Worm (Caenorhabditis elegans) whole organism, L3 larva: ENCODE results near the gene svh-2.

Experiments used
- ZK546.5 ChIP-seq: sonication (generic microtip); optimal IDR thresholded peaks from 2 replicates; lab custom pipeline; 2017; ENCODE audit warnings: missing biosample characterization, missing genetic modification characterization
- aly-2 ChIP-seq: fragments of 150-350 bp; optimal IDR thresholded peaks from 2 replicates; lab custom pipeline; 2014; ENCODE audit warnings: missing biosample characterization, missing genetic modification characterization
- ama-1 ChIP-seq: fragments of 150-350 bp; optimal IDR thresholded peaks from 2 replicates; lab custom pipeline; 2018
- ceh-16 ChIP-seq: sonication (generic microtip); optimal IDR thresholded peaks from 2 replicates; lab custom pipeline; 2017; ENCODE audit warnings: missing biosample characterization, missing genetic modification characterization
- ceh-28 ChIP-seq: fragments of 150-350 bp; optimal IDR thresholded peaks from 2 replicates; lab custom pipeline; 2014; ENCODE audit warnings: missing biosample characterization, missing genetic modification reagents, missing genetic modification characterization
- ceh-82 ChIP-seq: fragments of 150-350 bp; optimal IDR thresholded peaks from 2 replicates; lab custom pipeline; 2014; ENCODE audit warnings: missing biosample characterization, missing genetic modification characterization
- ceh-9 ChIP-seq: sonication (generic microtip); optimal IDR thresholded peaks from 2 replicates; lab custom pipeline; 2018; ENCODE audit warnings: missing biosample characterization, missing genetic modification characterization
- egl-27 ChIP-seq: sonication (generic microtip); optimal IDR thresholded peaks from 4 replicates; lab custom pipeline; 2017; ENCODE audit warnings: missing biosample characterization, missing genetic modification reagents, missing genetic modification characterization
- elt-1 ChIP-seq: fragments of 150-350 bp; optimal IDR thresholded peaks from 2 replicates; lab custom pipeline; 2014; ENCODE audit warnings: missing biosample characterization, missing genetic modification characterization
- elt-2 ChIP-seq: sonication (generic microtip); optimal IDR thresholded peaks from 2 replicates; lab custom pipeline; 2016; ENCODE audit warnings: missing genetic modification reagents, mild to moderate bottlenecking, missing genetic modification characterization, missing compliant biosample characterization
- elt-3 ChIP-seq, 3 experiments: fragments of 150-350 bp in 1 of 3; sonication (generic microtip) in 2 of 3; optimal IDR thresholded peaks; 2 replicates in 2 of 3; 4 replicates in 1 of 3; lab custom pipeline; 2014 to 2017; ENCODE audit warnings: missing biosample characterization in 3 of 3, missing genetic modification characterization in 3 of 3
- fkh-10 ChIP-seq: sonication (generic microtip); optimal IDR thresholded peaks from 2 replicates; lab custom pipeline; 2017; ENCODE audit warnings: missing biosample characterization, missing genetic modification reagents, missing genetic modification characterization
- fkh-2 ChIP-seq: fragments of 150-350 bp; optimal IDR thresholded peaks from 2 replicates; lab custom pipeline; 2014; ENCODE audit warnings: missing biosample characterization, missing genetic modification reagents, missing genetic modification characterization
- hmg-11 ChIP-seq: sonication (generic microtip); optimal IDR thresholded peaks from 2 replicates; lab custom pipeline; 2016; ENCODE audit warnings: missing genetic modification characterization, missing compliant biosample characterization
- lin-15B ChIP-seq: fragments of 150-350 bp; optimal IDR thresholded peaks from 2 replicates; lab custom pipeline; 2014; ENCODE audit warnings: missing biosample characterization, missing genetic modification characterization
- lin-39 ChIP-seq: fragments of 150-350 bp; optimal IDR thresholded peaks from 2 replicates; lab custom pipeline; 2018; ENCODE audit warnings: missing biosample characterization, missing genetic modification reagents, missing genetic modification characterization
- lsy-12 ChIP-seq: sonication (generic microtip); optimal IDR thresholded peaks from 2 replicates; lab custom pipeline; 2016; ENCODE audit warnings: mild to moderate bottlenecking, missing genetic modification characterization, missing compliant biosample characterization
- nfya-1 ChIP-seq: sonication (generic microtip); optimal IDR thresholded peaks from 2 replicates; lab custom pipeline; 2017; ENCODE audit warnings: missing genetic modification characterization, mild to moderate bottlenecking, missing compliant biosample characterization, antibody characterized with exemption, moderate library complexity; ENCODE audit not compliant: insufficient read depth
- nhr-11 ChIP-seq: fragments of 150-350 bp; optimal IDR thresholded peaks from 2 replicates; lab custom pipeline; 2014; ENCODE audit warnings: missing biosample characterization, missing genetic modification characterization
- nhr-23 ChIP-seq: fragments of 150-350 bp; optimal IDR thresholded peaks from 2 replicates; lab custom pipeline; 2014; ENCODE audit warnings: missing biosample characterization, missing genetic modification reagents, missing genetic modification characterization
- nhr-237 ChIP-seq: fragments of 150-350 bp; optimal IDR thresholded peaks from 2 replicates; lab custom pipeline; 2014; ENCODE audit warnings: missing biosample characterization, missing genetic modification characterization
- nhr-25 ChIP-seq: sonication (generic microtip); optimal IDR thresholded peaks from 2 replicates; lab custom pipeline; 2017; ENCODE audit warnings: missing biosample characterization, missing genetic modification characterization
- nhr-28 ChIP-seq: fragments of 150-350 bp; optimal IDR thresholded peaks from 2 replicates; lab custom pipeline; 2014; ENCODE audit warnings: missing biosample characterization, missing genetic modification characterization
- nhr-43 ChIP-seq: sonication (generic microtip); optimal IDR thresholded peaks from 2 replicates; lab custom pipeline; 2016; ENCODE audit warnings: mild to moderate bottlenecking, missing genetic modification characterization, missing compliant biosample characterization; ENCODE audit not compliant: poor library complexity, severe bottlenecking
- nhr-76 ChIP-seq: fragments of 150-350 bp; sonication (generic microtip); optimal IDR thresholded peaks from 5 replicates; lab custom pipeline; 2014; ENCODE audit warnings: missing biosample characterization, missing genetic modification characterization
- nhr-77 ChIP-seq: fragments of 150-350 bp; optimal IDR thresholded peaks from 2 replicates; lab custom pipeline; 2014; ENCODE audit warnings: missing biosample characterization, missing genetic modification characterization
- pqm-1 ChIP-seq: fragments of 150-350 bp; optimal IDR thresholded peaks from 2 replicates; lab custom pipeline; 2017; ENCODE audit warnings: missing biosample characterization, missing genetic modification characterization, inconsistent platforms
- sea-2 ChIP-seq: fragments of 150-350 bp; sonication (generic microtip); optimal IDR thresholded peaks from 4 replicates; lab custom pipeline; 2014; ENCODE audit warnings: missing biosample characterization, missing genetic modification reagents, missing genetic modification characterization
- skn-1 ChIP-seq: fragments of 150-350 bp; optimal IDR thresholded peaks from 2 replicates; lab custom pipeline; 2014; ENCODE audit warnings: missing biosample characterization, missing genetic modification characterization
- tbx-2 ChIP-seq: sonication (generic microtip); optimal IDR thresholded peaks from 2 replicates; lab custom pipeline; 2016; ENCODE audit warnings: mild to moderate bottlenecking, missing genetic modification characterization, missing compliant biosample characterization
- unc-39 ChIP-seq: sonication (generic microtip); optimal IDR thresholded peaks from 4 replicates; lab custom pipeline; 2017; ENCODE audit warnings: missing biosample characterization, missing genetic modification characterization
- unc-62 ChIP-seq: fragments of 150-350 bp; sonication (generic microtip); optimal IDR thresholded peaks from 4 replicates; lab custom pipeline; 2014; ENCODE audit warnings: missing biosample characterization, missing genetic modification reagents, missing genetic modification characterization
- zag-1 ChIP-seq: fragments of 150-350 bp; optimal IDR thresholded peaks from 2 replicates; lab custom pipeline; 2014; ENCODE audit warnings: missing biosample characterization, missing genetic modification characterization

Gene svh-2

DNA sequence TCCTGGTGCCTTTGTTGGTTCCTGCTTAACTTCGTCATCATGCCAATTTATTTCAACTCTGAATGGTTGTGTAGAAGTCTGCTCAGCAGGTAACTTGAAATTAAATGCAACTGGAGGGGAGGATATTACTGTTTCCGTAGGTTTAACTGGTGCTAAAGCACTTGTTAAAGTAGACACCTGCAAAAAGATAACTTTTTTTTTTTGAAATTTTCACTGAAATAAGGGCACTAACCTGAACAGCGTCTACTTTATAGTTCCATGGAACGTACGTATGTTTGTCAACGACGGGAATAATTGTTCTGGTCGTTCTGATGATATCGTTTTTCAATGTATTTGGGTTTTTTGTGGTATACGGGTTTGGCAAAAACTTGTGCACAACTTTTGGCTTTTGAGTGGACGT lies 7.4 kb downstream of the svh-2 start:
- TF ChIP-seq nhr-77 (tag; lab: Kevin White, UChicago) (no peak), nhr-76 (tag; lab: Kevin White, UChicago) (no peak), sea-2 (GFP tag; lab: Kevin White, UChicago) (no peak), ceh-9 (tag; lab: Kevin White, UChicago) (no peak), elt-2 (tag; lab: Kevin White, UChicago) (no peak), nhr-237 (tag; lab: Kevin White, UChicago) (no peak), nfya-1 (tag; lab: Kevin White, UChicago) (no peak), zag-1 (no peak), nhr-23 (tag; lab: Kevin White, UChicago) (no peak), aly-2 (tag; lab: Kevin White, UChicago) (no peak), ceh-16 (no peak), skn-1 (tag; lab: Kevin White, UChicago) (no peak)
- TF ChIP-seq, all 47 proteins: peak for 0

- TF ChIP-seq nhr-28 (tag; lab: Kevin White, UChicago) (no peak), lin-15B (tag; lab: Kevin White, UChicago) (no peak), nfya-1 (tag; lab: Kevin White, UChicago) (no peak), skn-1 (tag; lab: Kevin White, UChicago) (no peak), egl-27 (tag; lab: Kevin White, UChicago) (no peak), aly-2 (tag; lab: Kevin White, UChicago) (no peak), nhr-43 (tag; lab: Kevin White, UChicago) (no peak), ama-1 (lab: Kevin White, UChicago) (no peak)
Measured at ce11 chrX:6562378-6562856, 9.3 kb downstream of the svh-2 start, which contains the start of gene aaim-1. Gene aaim-1, minus strand, starts transcription at chrX:6562428.

- no peak for TF ChIP-seq ceh-28 (tag; lab: Kevin White, UChicago)
Measured at ce11 chrX:6569624-6570023, 16.5 kb downstream of the svh-2 start, which contains the start of gene dop-3. Gene dop-3, minus strand, starts transcription at chrX:6569724.

DNA sequence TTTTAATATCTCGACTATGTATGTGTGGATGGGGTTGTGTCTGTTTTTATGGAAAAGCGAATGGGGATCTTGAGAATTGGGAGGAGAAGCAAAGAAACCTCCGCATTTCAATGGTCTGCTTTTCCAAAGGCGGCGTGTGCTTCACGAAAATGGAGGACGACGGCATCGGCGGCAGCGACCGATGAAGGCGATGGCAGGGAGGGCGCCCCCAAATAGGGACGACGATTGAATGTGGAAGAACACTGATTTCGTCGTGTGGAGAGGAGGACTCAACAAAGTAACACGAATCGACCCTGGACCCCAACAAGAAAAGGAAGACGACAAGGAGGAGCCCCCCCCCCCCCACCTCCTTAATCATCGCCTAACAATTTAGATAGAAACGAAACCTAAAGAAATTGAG lies 19.9 kb downstream of the svh-2 start:
- TF ChIP-seq sea-2 (GFP tag; lab: Kevin White, UChicago), result no peak
- TF ChIP-seq ZK546.5 (tag; lab: Kevin White, UChicago), result no peak
- no peak for TF ChIP-seq lsy-12 (tag; lab: Kevin White, UChicago)
- no peak for TF ChIP-seq hmg-11 (tag; lab: Kevin White, UChicago)
- no peak for TF ChIP-seq ama-1 (lab: Kevin White, UChicago)
- TF ChIP-seq nhr-23 (tag; lab: Kevin White, UChicago), result no peak
- TF ChIP-seq unc-39 (tag; lab: Kevin White, UChicago), result no peak
- TF ChIP-seq nhr-43 (tag; lab: Kevin White, UChicago), result no peak
- TF ChIP-seq skn-1 (tag; lab: Kevin White, UChicago), result no peak
- no peak for TF ChIP-seq nhr-11 (tag; lab: Kevin White, UChicago)
- no peak for TF ChIP-seq ceh-82 (tag; lab: Kevin White, UChicago)
- no peak for TF ChIP-seq ceh-16
- TF ChIP-seq elt-2 (tag; lab: Kevin White, UChicago), result no peak

DNA sequence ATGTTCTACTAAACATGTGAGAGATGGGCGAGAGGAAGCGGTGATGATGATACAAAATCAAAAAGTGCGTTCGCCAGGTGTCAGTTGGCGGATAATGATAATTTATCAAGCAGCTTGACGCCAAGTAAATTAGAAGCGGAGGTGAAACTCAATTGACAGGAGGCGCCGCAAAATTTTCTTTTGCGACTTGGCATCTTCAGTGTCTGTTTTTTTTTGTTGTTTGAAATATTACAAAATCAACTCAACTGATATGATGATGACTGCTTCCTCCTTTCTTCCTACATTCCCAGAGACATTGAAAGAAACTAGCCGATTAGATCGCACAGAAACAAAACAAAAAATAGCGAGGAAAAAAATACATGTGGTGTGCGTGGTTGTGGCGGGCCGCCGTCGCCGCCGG lies 22.9 kb downstream of the svh-2 start:
- TF ChIP-seq lin-39 (peak; percentile 31), unc-39 (tag; lab: Kevin White, UChicago) (no peak)

DNA sequence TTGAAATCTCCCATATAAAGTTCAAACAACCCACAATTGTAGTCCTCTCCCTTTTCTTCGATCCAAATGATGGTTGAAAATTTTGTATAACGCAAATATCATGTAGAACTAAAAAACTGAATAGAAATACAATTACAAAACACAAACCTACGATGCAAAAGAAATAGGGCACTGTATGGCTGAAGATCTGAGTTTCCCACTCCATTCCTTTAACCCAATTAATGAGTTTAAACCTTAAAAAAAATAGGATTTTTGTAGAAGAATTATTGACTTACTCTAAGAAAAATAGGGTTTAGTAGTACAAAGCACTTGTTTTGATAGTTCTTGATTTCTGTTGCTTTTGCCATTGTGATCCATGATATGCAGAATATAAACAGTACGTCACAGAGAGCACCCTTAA lies 30.3 kb downstream of the svh-2 start:
- no peak for TF ChIP-seq nhr-25 (tag; lab: Kevin White, UChicago)
- TF ChIP-seq nhr-77 (tag; lab: Kevin White, UChicago), result no peak
- TF ChIP-seq tbx-2 (tag; lab: Kevin White, UChicago), result no peak
- no peak for TF ChIP-seq elt-3 (tag; optimal IDR thresholded peaks at IDR 0.05; lab: Kevin White, UChicago)
- TF ChIP-seq lsy-12 (tag; lab: Kevin White, UChicago), result no peak
- no peak for TF ChIP-seq fkh-2 (tag; lab: Kevin White, UChicago)
- TF ChIP-seq sea-2 (GFP tag; lab: Kevin White, UChicago), result no peak
- no peak for TF ChIP-seq unc-62
- TF ChIP-seq elt-1 (tag; lab: Kevin White, UChicago), result no peak
- no peak for TF ChIP-seq ceh-16
- no peak for TF ChIP-seq skn-1 (tag; lab: Kevin White, UChicago)
- TF ChIP-seq lin-39, result no peak
- TF ChIP-seq pqm-1 (tag; lab: Kevin White, UChicago), result no peak
- TF ChIP-seq ZK546.5 (tag; lab: Kevin White, UChicago), result no peak
- TF ChIP-seq nhr-237 (tag; lab: Kevin White, UChicago), result no peak
- no peak for TF ChIP-seq ceh-28 (tag; lab: Kevin White, UChicago)
- TF ChIP-seq ama-1 (lab: Kevin White, UChicago), result no peak
- no peak for TF ChIP-seq fkh-10 (GFP tag; lab: Kevin White, UChicago)
